Worm (Caenorhabditis elegans): Measurements from ENCODE around the gene Y44A6D.5.
"Not testable (repeated sequence)": the region's sequence is repeated elsewhere in the genome, so short reads cannot be mapped to it uniquely, and the experiment has no call there.

DNA sequence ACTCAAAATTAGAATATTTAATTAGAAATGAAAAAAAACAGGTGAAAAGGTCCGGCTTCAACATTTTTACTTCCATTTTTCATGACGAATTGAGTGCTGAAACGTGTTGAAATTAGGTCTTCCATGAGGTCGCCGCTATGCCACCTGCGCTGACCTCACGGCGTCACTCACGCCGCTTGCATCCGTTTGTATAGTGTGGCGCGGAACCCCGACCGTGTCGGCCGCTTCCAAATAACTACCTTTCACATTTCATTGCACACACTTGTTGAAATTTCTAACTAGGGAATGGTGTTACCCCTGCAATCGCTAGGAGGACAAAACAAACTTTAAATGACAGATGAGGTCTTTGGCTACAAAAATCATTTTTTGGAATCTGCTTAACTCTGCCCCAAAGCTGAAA, 658 bp upstream of the Y44A6D.5 start:
- not testable (repeated sequence) for TF ChIP-seq nhr-237 (tag; optimal IDR thresholded peaks at IDR 0.05); nhr-28 (tag; optimal IDR thresholded peaks at IDR 0.05); egl-27 (tag; optimal IDR thresholded peaks at IDR 0.05); lin-1 (GFP tag; IDR thresholded peaks at IDR 0.05); lin-39 (tag; optimal IDR thresholded peaks at IDR 0.05); aly-2 (tag; optimal IDR thresholded peaks at IDR 0.05); ZK546.5 (tag; optimal IDR thresholded peaks at IDR 0.05); unc-62 (GFP tag; optimal IDR thresholded peaks at IDR 0.05 in 1 of 2); unc-62 (tag; optimal IDR thresholded peaks at IDR 0.05); ama-1 (optimal IDR thresholded peaks at IDR 0.05); ztf-11 (tag; optimal IDR thresholded peaks at IDR 0.05); nhr-6 (tag; optimal IDR thresholded peaks at IDR 0.05); attf-4 (tag; optimal IDR thresholded peaks at IDR 0.05); nhr-42 (GFP tag; IDR thresholded peaks at IDR 0.05)

Measured in whole organism, L4 larva.